Fruit fly (Drosophila melanogaster): ENCODE results near the gene CG14194.

- TF ChIP-seq CG8478 (optimal IDR thresholded peaks at IDR 0.05) = no peak
- TF ChIP-seq CTCF (optimal IDR thresholded peaks at IDR 0.05) = no peak
Observed at dm6 chrX:19153288-19154130, 39.8 kb upstream of the CG14194 start.
